Fruit fly (Drosophila melanogaster) whole organism, embryonic: ENCODE results near the gene CG12081.

Experiments
- ATbp ChIP-seq: fragments of 200-800 bp; sonication (Bioruptor generic); optimal IDR thresholded peaks from 2 replicates; lab custom pipeline; 2017; ENCODE audit warnings: missing biosample characterization, mild to moderate bottlenecking, missing genetic modification characterization, missing genetic modification reagents
- Abd-B ChIP-seq: fragments of 200-800 bp; sonication (Bioruptor generic); optimal IDR thresholded peaks from 2 replicates; lab custom pipeline; 2018; ENCODE audit warnings: missing biosample characterization, mild to moderate bottlenecking, missing genetic modification characterization, moderate library complexity
- Asciz ChIP-seq: fragments of 200-800 bp; sonication (Bioruptor generic); optimal IDR thresholded peaks from 2 replicates; lab custom pipeline; 2017; ENCODE audit warnings: missing biosample characterization, mild to moderate bottlenecking, missing genetic modification characterization, missing genetic modification reagents
- B-H2 ChIP-seq: fragments of 200-800 bp; sonication (Bioruptor generic); optimal IDR thresholded peaks from 2 replicates; lab custom pipeline; 2018; ENCODE audit warnings: missing biosample characterization, mild to moderate bottlenecking, missing genetic modification characterization
- CG11695 ChIP-seq: fragments of 200-800 bp; sonication (Bioruptor generic); IDR thresholded peaks from 3 replicates; pipeline ENCODE4 v1.3.6; 2022; ENCODE audit warnings: missing biosample characterization, missing genetic modification characterization
- CG12769 ChIP-seq: fragments of 200-800 bp; sonication (Bioruptor generic); optimal IDR thresholded peaks from 2 replicates; lab custom pipeline; 2019; ENCODE audit warnings: missing biosample characterization, mild to moderate bottlenecking, missing genetic modification characterization, moderate library complexity
- CG13775 ChIP-seq: fragments of 200-800 bp; sonication (Bioruptor generic); optimal IDR thresholded peaks from 3 replicates; lab custom pipeline; 2017; ENCODE audit warnings: missing biosample characterization, mild to moderate bottlenecking, missing genetic modification characterization
- CG15011 ChIP-seq: fragments of 200-800 bp; sonication (Bioruptor generic); optimal IDR thresholded peaks from 3 replicates; lab custom pipeline; 2018; ENCODE audit warnings: missing biosample characterization, mild to moderate bottlenecking, missing genetic modification characterization
- CG1602 ChIP-seq: fragments of 200-800 bp; sonication (Bioruptor generic); optimal IDR thresholded peaks from 3 replicates; lab custom pipeline; 2016; ENCODE audit warnings: missing biosample characterization, missing genetic modification characterization
- CG17361 ChIP-seq: fragments of 200-800 bp; sonication (Bioruptor generic); IDR thresholded peaks from 3 replicates; pipeline ENCODE4 v1.3.6; 2022; ENCODE audit warnings: missing biosample characterization, missing genetic modification characterization
- CG17802 ChIP-seq: fragments of 200-800 bp; sonication (Bioruptor generic); optimal IDR thresholded peaks from 2 replicates; lab custom pipeline; 2018; ENCODE audit warnings: missing biosample characterization, mild to moderate bottlenecking, missing genetic modification characterization, moderate library complexity
- CG32767 ChIP-seq: fragments of 200-800 bp; sonication (Bioruptor generic); IDR thresholded peaks from 2 replicates; pipeline ENCODE4 v1.3.6; 2022; ENCODE audit warnings: missing biosample characterization, missing genetic modification characterization
- CG3995 ChIP-seq: fragments of 200-800 bp; sonication (Bioruptor generic); optimal IDR thresholded peaks from 3 replicates; lab custom pipeline; 2016; ENCODE audit warnings: missing biosample characterization, missing genetic modification characterization
- CG5953 ChIP-seq: fragments of 200-800 bp; sonication (Bioruptor generic); IDR thresholded peaks from 2 replicates; pipeline ENCODE4 v1.3.6; 2022; ENCODE audit warnings: missing biosample characterization, missing genetic modification characterization
- CG6254 ChIP-seq: fragments of 200-800 bp; sonication (Bioruptor generic); optimal IDR thresholded peaks from 3 replicates; lab custom pipeline; 2017; ENCODE audit warnings: mild to moderate bottlenecking, missing biosample characterization, missing genetic modification reagents, missing genetic modification characterization
- CG6683 ChIP-seq: fragments of 200-800 bp; sonication (Bioruptor generic); optimal IDR thresholded peaks from 2 replicates; lab custom pipeline; 2017; ENCODE audit warnings: missing biosample characterization, mild to moderate bottlenecking, missing genetic modification characterization, missing genetic modification reagents
- CG6765 ChIP-seq: fragments of 200-800 bp; sonication (Bioruptor generic); optimal IDR thresholded peaks from 3 replicates; lab custom pipeline; 2017; ENCODE audit warnings: missing biosample characterization, mild to moderate bottlenecking, missing genetic modification characterization
- CG8359 ChIP-seq: fragments of 200-800 bp; sonication (Bioruptor generic); optimal IDR thresholded peaks from 2 replicates; lab custom pipeline; 2017; ENCODE audit warnings: missing biosample characterization, mild to moderate bottlenecking, missing genetic modification characterization, borderline replicate concordance
- CG8478 ChIP-seq: fragments of >200 bp; optimal IDR thresholded peaks from 2 replicates; lab custom pipeline; 2018
- D19B ChIP-seq: fragments of 200-800 bp; sonication (Bioruptor generic); optimal IDR thresholded peaks from 2 replicates; lab custom pipeline; 2017; ENCODE audit warnings: missing biosample characterization, mild to moderate bottlenecking, missing genetic modification characterization
- Doc3 ChIP-seq: fragments of 200-800 bp; sonication (Bioruptor generic); IDR thresholded peaks from 3 replicates; pipeline ENCODE4 v1.3.6; 2022; ENCODE audit warnings: missing biosample characterization, missing genetic modification characterization; ENCODE audit not compliant: partially characterized antibody
- Ets97D ChIP-seq: fragments of 200-800 bp; sonication (Bioruptor generic); optimal IDR thresholded peaks from 3 replicates; lab custom pipeline; 2016; ENCODE audit warnings: missing biosample characterization, missing genetic modification characterization
- Fer1 ChIP-seq: fragments of 200-800 bp; sonication (Bioruptor generic); optimal IDR thresholded peaks from 2 replicates; lab custom pipeline; 2017; ENCODE audit warnings: missing biosample characterization, mild to moderate bottlenecking, missing genetic modification characterization
- Fer2 ChIP-seq: fragments of 200-800 bp; sonication (Bioruptor generic); optimal IDR thresholded peaks from 2 replicates; lab custom pipeline; 2018; ENCODE audit warnings: missing biosample characterization, mild to moderate bottlenecking, missing genetic modification characterization, moderate library complexity
- HLH3B ChIP-seq: fragments of 200-800 bp; sonication (Bioruptor generic); IDR thresholded peaks from 2 replicates; pipeline ENCODE4 v1.3.6; 2022; ENCODE audit warnings: missing biosample characterization, missing genetic modification characterization
- HLH54F ChIP-seq: fragments of 200-800 bp; sonication (Bioruptor generic); optimal IDR thresholded peaks from 3 replicates; lab custom pipeline; 2016; ENCODE audit warnings: missing biosample characterization, missing genetic modification characterization
- Max ChIP-seq: fragments of 200-800 bp; sonication (Bioruptor generic); optimal IDR thresholded peaks from 2 replicates; lab custom pipeline; 2016; ENCODE audit warnings: missing biosample characterization, mild to moderate bottlenecking, missing genetic modification characterization
- Mrtf ChIP-seq: fragments of 200-800 bp; sonication (Bioruptor generic); IDR thresholded peaks from 3 replicates; pipeline ENCODE4 v1.3.6; 2022; ENCODE audit warnings: missing biosample characterization, missing genetic modification characterization
- Oli ChIP-seq: fragments of 200-800 bp; sonication (Bioruptor generic); optimal IDR thresholded peaks from 2 replicates; lab custom pipeline; 2018; ENCODE audit warnings: missing biosample characterization, mild to moderate bottlenecking, missing genetic modification characterization, moderate library complexity
- Stat92E ChIP-seq, 3 experiments: fragments of >200 bp in 2 of 3; fragments of 200-800 bp in 1 of 3; sonication (Bioruptor generic) in 1 of 3; optimal IDR thresholded peaks; 2 replicates each; lab custom pipeline; 2017 to 2019; ENCODE audit warnings: missing biosample characterization in 3 of 3, missing genetic modification characterization in 3 of 3, mild to moderate bottlenecking in 1 of 3, moderate library complexity in 1 of 3
- TFAM ChIP-seq: fragments of 200-800 bp; sonication (Bioruptor generic); optimal IDR thresholded peaks from 2 replicates; lab custom pipeline; 2017; ENCODE audit warnings: missing biosample characterization, missing genetic modification characterization, inconsistent platforms
- br ChIP-seq: fragments of >200 bp; optimal IDR thresholded peaks from 2 replicates; lab custom pipeline; 2017
- corto ChIP-seq: fragments of 200-800 bp; sonication (Bioruptor generic); optimal IDR thresholded peaks from 2 replicates; lab custom pipeline; 2016; ENCODE audit warnings: missing biosample characterization, mild to moderate bottlenecking, missing genetic modification characterization, moderate library complexity
- dmrt11E ChIP-seq: fragments of 200-800 bp; sonication (Bioruptor generic); optimal IDR thresholded peaks from 3 replicates; lab custom pipeline; 2018; ENCODE audit warnings: missing biosample characterization, mild to moderate bottlenecking, missing genetic modification characterization, moderate library complexity
- exex ChIP-seq: fragments of 200-800 bp; sonication (Bioruptor generic); optimal IDR thresholded peaks from 4 replicates; lab custom pipeline; 2018; ENCODE audit warnings: missing biosample characterization, mild to moderate bottlenecking, missing genetic modification characterization, moderate library complexity
- fu2 ChIP-seq: fragments of 200-800 bp; sonication (Bioruptor generic); optimal IDR thresholded peaks from 2 replicates; lab custom pipeline; 2016; ENCODE audit warnings: missing biosample characterization, missing genetic modification characterization
- h ChIP-seq: fragments of >200 bp; optimal IDR thresholded peaks from 2 replicates; lab custom pipeline; 2017
- kah ChIP-seq: fragments of 200-800 bp; sonication (Bioruptor generic); optimal IDR thresholded peaks from 2 replicates; lab custom pipeline; 2018; ENCODE audit warnings: missing biosample characterization, mild to moderate bottlenecking, missing genetic modification characterization
- ken ChIP-seq: fragments of 200-800 bp; sonication (Bioruptor generic); IDR thresholded peaks from 3 replicates; pipeline ENCODE4 v1.3.6; 2022; ENCODE audit warnings: missing biosample characterization, missing genetic modification characterization
- lbe ChIP-seq: fragments of 200-800 bp; sonication (Bioruptor generic); optimal IDR thresholded peaks from 2 replicates; lab custom pipeline; 2016; ENCODE audit warnings: missing biosample characterization, mild to moderate bottlenecking, missing genetic modification characterization
- nau ChIP-seq: fragments of 200-800 bp; sonication (Bioruptor generic); optimal IDR thresholded peaks from 3 replicates; lab custom pipeline; 2017; ENCODE audit warnings: missing biosample characterization, mild to moderate bottlenecking, missing genetic modification characterization, missing genetic modification reagents
- nmo ChIP-seq: fragments of 200-800 bp; sonication (Bioruptor generic); optimal IDR thresholded peaks from 2 replicates; lab custom pipeline; 2018; ENCODE audit warnings: missing biosample characterization, mild to moderate bottlenecking, missing genetic modification characterization, moderate library complexity
- onecut ChIP-seq: fragments of 200-800 bp; sonication (Bioruptor generic); IDR thresholded peaks from 2 replicates; pipeline ENCODE4 v1.3.6; 2022; ENCODE audit warnings: missing biosample characterization, missing genetic modification characterization
- p53 ChIP-seq: fragments of 200-800 bp; sonication (Bioruptor generic); optimal IDR thresholded peaks from 2 replicates; lab custom pipeline; 2016; ENCODE audit warnings: missing biosample characterization, missing genetic modification characterization
- ranshi ChIP-seq: fragments of 200-800 bp; sonication (Bioruptor generic); IDR thresholded peaks from 2 replicates; pipeline ENCODE4 v1.3.6; 2022; ENCODE audit warnings: missing biosample characterization, missing genetic modification characterization
- schlank ChIP-seq: fragments of 200-800 bp; sonication (Bioruptor generic); optimal IDR thresholded peaks from 2 replicates; lab custom pipeline; 2018; ENCODE audit warnings: missing biosample characterization, mild to moderate bottlenecking, missing genetic modification characterization
- sisA ChIP-seq: fragments of 200-800 bp; sonication (Bioruptor generic); IDR thresholded peaks from 2 replicates; pipeline ENCODE4 v1.3.6; 2022; ENCODE audit warnings: missing biosample characterization, missing genetic modification characterization
- sob ChIP-seq: fragments of 200-800 bp; sonication (Bioruptor generic); IDR thresholded peaks from 2 replicates; pipeline ENCODE4 v1.3.6; 2022; ENCODE audit warnings: missing biosample characterization, missing genetic modification characterization
- sr ChIP-seq: fragments of 200-800 bp; sonication (Bioruptor generic); IDR thresholded peaks from 3 replicates; pipeline ENCODE4 v1.3.6; 2022; ENCODE audit warnings: missing biosample characterization, missing genetic modification characterization
- tna ChIP-seq: fragments of 200-800 bp; sonication (Bioruptor generic); IDR thresholded peaks from 2 replicates; pipeline ENCODE4 v1.3.6; 2022; ENCODE audit warnings: missing biosample characterization, missing genetic modification characterization; ENCODE audit not compliant: partially characterized antibody
- unpg ChIP-seq: fragments of 200-800 bp; sonication (Bioruptor generic); optimal IDR thresholded peaks from 3 replicates; lab custom pipeline; 2018; ENCODE audit warnings: missing biosample characterization, mild to moderate bottlenecking, missing genetic modification characterization, moderate library complexity
- wek ChIP-seq: fragments of 200-800 bp; sonication (Bioruptor generic); optimal IDR thresholded peaks from 3 replicates; lab custom pipeline; 2018; ENCODE audit warnings: missing biosample characterization, mild to moderate bottlenecking, missing genetic modification characterization, moderate library complexity

The CG12081 gene

DNA sequence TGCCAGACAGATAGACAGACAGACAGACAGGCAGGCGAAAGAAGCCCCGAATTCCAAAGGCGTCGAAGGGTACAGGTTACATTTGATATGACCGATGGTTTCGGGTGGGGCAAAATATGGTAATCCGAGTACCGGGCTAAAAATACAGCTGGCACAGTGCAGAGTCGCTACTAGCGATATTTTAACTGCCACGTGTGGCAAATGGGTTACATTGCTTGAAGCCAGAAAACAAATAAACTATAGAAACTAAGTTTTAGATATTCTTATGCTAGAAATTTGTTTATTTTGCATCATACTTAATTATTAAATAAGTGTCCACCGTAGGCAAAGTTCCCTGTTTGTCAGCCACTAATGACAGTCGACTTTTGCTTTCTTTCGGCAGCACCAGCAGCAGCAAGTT lies 5.5 kb upstream of the CG12081 start (continued):
- no peak for TF ChIP-seq h
- TF ChIP-seq Stat92E (GFP tag; optimal IDR thresholded peaks at IDR 0.05; lab: Kevin White, UChicago), result no peak
- TF ChIP-seq CG8478 (lab: Kevin White, UChicago), result no peak
- no peak for TF ChIP-seq B-H2 (GFP tag; lab: Kevin White, UChicago)
- peak; percentile 24 for TF ChIP-seq Fer1
- TF ChIP-seq sr (GFP tag; lab: Robert Waterston, UW), result no peak
- TF ChIP-seq nau, result no peak
- TF ChIP-seq ken (GFP tag; lab: Robert Waterston, UW), result no peak
- no peak for TF ChIP-seq Doc3
- TF ChIP-seq p53, result no peak
- TF ChIP-seq CG6765 (GFP tag; lab: Kevin White, UChicago), result no peak
- TF ChIP-seq CG1602 (GFP tag; lab: Kevin White, UChicago), result no peak
- TF ChIP-seq sisA (GFP tag; lab: Robert Waterston, UW), result peak; percentile 17; the same call in 1 of the 2 replicates
- TF ChIP-seq Mrtf (GFP tag; lab: Robert Waterston, UW), result 0 out of 3 replicates have a peak, but pooled peaks have one; percentile 34
- TF ChIP-seq CG8359 (GFP tag; lab: Kevin White, UChicago), result no peak
- TF ChIP-seq Abd-B (GFP tag; lab: Kevin White, UChicago), result peak; percentile 11
- no peak for TF ChIP-seq fu2
- no peak for TF ChIP-seq Max (GFP tag; lab: Kevin White, UChicago)
- no peak for TF ChIP-seq CG5953 (GFP tag; lab: Robert Waterston, UW)
- peak; percentile 6 for TF ChIP-seq unpg (GFP tag; lab: Kevin White, UChicago)
- TF ChIP-seq CG13775 (GFP tag; lab: Kevin White, UChicago), result no peak
- no peak for TF ChIP-seq D19B (GFP tag; lab: Kevin White, UChicago)
- no peak for TF ChIP-seq schlank (tag; lab: Kevin White, UChicago)
- TF ChIP-seq CG32767 (GFP tag; lab: Robert Waterston, UW), result no peak
- no peak for TF ChIP-seq CG6254
- TF ChIP-seq onecut, result no peak
- TF ChIP-seq CG15011 (GFP tag; lab: Kevin White, UChicago), result no peak
- TF ChIP-seq CG11695, result no peak
- no peak for TF ChIP-seq wek
- TF ChIP-seq corto (GFP tag; lab: Kevin White, UChicago), result no peak
- peak; percentile 27 for TF ChIP-seq nmo (GFP tag; lab: Kevin White, UChicago)
- no peak for TF ChIP-seq exex (tag; lab: Kevin White, UChicago)
- TF ChIP-seq TFAM (GFP tag; lab: Kevin White, UChicago), result no peak
- 0 out of 2 replicates have a peak, but pooled peaks have one; percentile 9 for TF ChIP-seq HLH3B (GFP tag; lab: Robert Waterston, UW)
- TF ChIP-seq lbe (GFP tag; lab: Kevin White, UChicago), result no peak
- no peak for TF ChIP-seq Asciz (GFP tag; lab: Kevin White, UChicago)
- TF ChIP-seq CG17361 (GFP tag; lab: Robert Waterston, UW), result 0 out of 3 replicates have a peak, but pooled peaks have one; percentile 13
- TF ChIP-seq ATbp (GFP tag; lab: Kevin White, UChicago), result no peak
- no peak for TF ChIP-seq CG17802
- peak; percentile 9 for TF ChIP-seq HLH54F
- no peak for TF ChIP-seq br (lab: Kevin White, UChicago)
- no peak for TF ChIP-seq kah (GFP tag; lab: Kevin White, UChicago)
- TF ChIP-seq tna, result no peak
- no peak for TF ChIP-seq ranshi (GFP tag; lab: Robert Waterston, UW)
- peak; percentile 14 for TF ChIP-seq CG12769 (tag; lab: Kevin White, UChicago)
- TF ChIP-seq dmrt11E (tag; lab: Kevin White, UChicago), result no peak
- TF ChIP-seq Oli (tag; lab: Kevin White, UChicago), result no peak
- TF ChIP-seq CG3995 (GFP tag; lab: Kevin White, UChicago), result no peak
- no peak for TF ChIP-seq Ets97D (GFP tag; lab: Kevin White, UChicago)
- peak; percentile 29; the same call in 1 of the 2 replicates for TF ChIP-seq sob
- TF ChIP-seq CG6683 (GFP tag; lab: Kevin White, UChicago), result no peak
- TF ChIP-seq Fer2 (tag; lab: Kevin White, UChicago), result no peak
